Worm (Caenorhabditis elegans) whole organism, L2 larva: ENCODE results near the gene C01G6.3.

Experiments
- ceh-16 ChIP-seq: fragments of 150-350 bp; optimal IDR thresholded peaks from 2 replicates; lab custom pipeline; 2014; ENCODE audit warnings: missing biosample characterization, missing genetic modification characterization
- egl-27 ChIP-seq: sonication (generic microtip); optimal IDR thresholded peaks from 3 replicates; lab custom pipeline; 2017; ENCODE audit warnings: missing biosample characterization, missing genetic modification reagents, missing genetic modification characterization
- sma-3 ChIP-seq: sonication (generic microtip); optimal IDR thresholded peaks from 2 replicates; lab custom pipeline; 2016; ENCODE audit warnings: missing genetic modification reagents, missing genetic modification characterization, missing compliant biosample characterization

DNA sequence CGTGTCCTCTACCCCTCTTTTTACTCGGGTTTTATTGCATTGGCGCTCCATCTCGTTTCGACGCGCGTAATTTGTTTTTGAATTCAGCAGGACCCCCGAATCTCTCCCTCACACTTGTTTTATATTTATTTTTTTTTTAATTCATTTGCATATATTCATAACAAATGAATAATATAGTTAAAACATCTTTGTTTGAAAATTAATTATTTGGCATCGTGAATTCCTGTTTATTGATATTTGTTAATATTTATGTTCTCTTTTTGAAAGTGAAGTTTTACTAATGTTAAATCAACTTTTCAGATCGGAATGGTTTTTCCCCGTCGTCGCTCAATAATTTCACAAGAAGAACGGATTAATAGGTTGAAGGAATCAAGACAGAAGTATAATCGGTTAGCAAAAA is 46.7 kb upstream of the C01G6.3 start, which contains the start of gene ZK1067.3:
- TF ChIP-seq egl-27 (tag; lab: Kevin White, UChicago), result no peak
- no peak for TF ChIP-seq sma-3
- TF ChIP-seq ceh-16 (tag; lab: Kevin White, UChicago), result no peak
